Fruit fly (Drosophila melanogaster): Measurements from ENCODE around the gene slou.

Gene slou

dm6 chr3R:21520756-21521155 lies 36.2 kb downstream of the slou start, which contains the start of gene sp3 (continued):
- peak; percentile 28 for TF ChIP-seq D (optimal IDR thresholded peaks at IDR 0.05)
- TF ChIP-seq D (GFP tag; optimal IDR thresholded peaks at IDR 0.05), result no peak
- peak; percentile 79 for TF ChIP-seq MESR4 (GFP tag; optimal IDR thresholded peaks at IDR 0.05)
- no peak for TF ChIP-seq nom (GFP tag; optimal IDR thresholded peaks at IDR 0.05)
- TF ChIP-seq inv (GFP tag; IDR thresholded peaks at IDR 0.05; ENCODE audit: partially characterized antibody), result peak; percentile 47; the same call in 1 of the 2 replicates
- TF ChIP-seq CG16813 (GFP tag; IDR thresholded peaks at IDR 0.05; ENCODE audit: partially characterized antibody), result peak; percentile 74
- TF ChIP-seq fd102C (GFP tag; optimal IDR thresholded peaks at IDR 0.05), result no peak
- TF ChIP-seq CG15514 (GFP tag; optimal IDR thresholded peaks at IDR 0.05), result peak; percentile 9
- TF ChIP-seq ftz-f1 (GFP tag; optimal IDR thresholded peaks at IDR 0.05), result peak; percentile 51
- TF ChIP-seq CG34224 (GFP tag; IDR thresholded peaks at IDR 0.05; ENCODE audit: partially characterized antibody), result peak; percentile 82; the same call in 2 of the 3 replicates
- TF ChIP-seq Myb (GFP tag; optimal IDR thresholded peaks at IDR 0.05), result no peak
- no peak for TF ChIP-seq ci (GFP tag; IDR thresholded peaks at IDR 0.05)
- no peak for TF ChIP-seq nerfin-1 (tag; optimal IDR thresholded peaks at IDR 0.05)
- peak; percentile 70 for TF ChIP-seq pzg (GFP tag; optimal IDR thresholded peaks at IDR 0.05)
- TF ChIP-seq Hsf (GFP tag; optimal IDR thresholded peaks at IDR 0.05), result no peak
- no peak for TF ChIP-seq CG7357 (GFP tag; IDR thresholded peaks at IDR 0.05)
- TF ChIP-seq CG6791 (GFP tag; IDR thresholded peaks at IDR 0.05; ENCODE audit: partially characterized antibody), result peak; percentile 73
- TF ChIP-seq Sry-δ (GFP tag; optimal IDR thresholded peaks at IDR 0.05), result no peak
- peak; percentile 39 for TF ChIP-seq CG15479 (GFP tag; optimal IDR thresholded peaks at IDR 0.05)
- no peak for TF ChIP-seq sd (tag; optimal IDR thresholded peaks at IDR 0.05)

dm6 chr3R:21520183-21520582 lies 36.8 kb downstream of the slou start:
- peak; percentile 98 for TF ChIP-seq nau (GFP tag; optimal IDR thresholded peaks at IDR 0.05)
- peak; percentile 94 for TF ChIP-seq danr (GFP tag; IDR thresholded peaks at IDR 0.05)
- peak; percentile 97 for TF ChIP-seq CG3838 (GFP tag; optimal IDR thresholded peaks at IDR 0.05)
- peak; percentile 98 for TF ChIP-seq zen (tag; optimal IDR thresholded peaks at IDR 0.05)
- peak; percentile 95 for TF ChIP-seq CG17802 (tag; optimal IDR thresholded peaks at IDR 0.05)
- TF ChIP-seq Hmr (GFP tag; optimal IDR thresholded peaks at IDR 0.05), result peak; percentile 99
- peak; percentile 100 for TF ChIP-seq CG9817 (tag; optimal IDR thresholded peaks at IDR 0.05)
- TF ChIP-seq tgo (GFP tag; IDR thresholded peaks at IDR 0.05), result peak; percentile 98
- TF ChIP-seq bsh (GFP tag; optimal IDR thresholded peaks at IDR 0.05), result peak in 1 of 2 experiments; percentile 98
- peak; percentile 87 for TF ChIP-seq pfk (GFP tag; optimal IDR thresholded peaks at IDR 0.05)
- TF ChIP-seq Pdp1 (GFP tag; optimal IDR thresholded peaks at IDR 0.05), result peak; percentile 96 to 97
- TF ChIP-seq klu (GFP tag; IDR thresholded peaks at IDR 0.05), result peak; percentile 95
- TF ChIP-seq Mad (GFP tag; optimal IDR thresholded peaks at IDR 0.05), result peak; percentile 98
- peak; percentile 98 for TF ChIP-seq CG3847 (GFP tag; IDR thresholded peaks at IDR 0.05)
- TF ChIP-seq CG10565 (GFP tag; optimal IDR thresholded peaks at IDR 0.05), result peak; percentile 94
- peak; percentile 99 for TF ChIP-seq chif (GFP tag; optimal IDR thresholded peaks at IDR 0.05)
- peak; percentile 96 for TF ChIP-seq wek (GFP tag; optimal IDR thresholded peaks at IDR 0.05)
- TF ChIP-seq CG7357 (GFP tag; IDR thresholded peaks at IDR 0.05), result peak; percentile 90
- TF ChIP-seq Poxn (GFP tag; IDR thresholded peaks at IDR 0.05), result peak; percentile 93
- no peak for TF ChIP-seq CG34224 (GFP tag; IDR thresholded peaks at IDR 0.05; ENCODE audit: partially characterized antibody)
- no peak for TF ChIP-seq CG7963 (GFP tag; IDR thresholded peaks at IDR 0.05; ENCODE audit: partially characterized antibody)
- TF ChIP-seq kah (GFP tag; optimal IDR thresholded peaks at IDR 0.05), result peak; percentile 91
- TF ChIP-seq run (tag; optimal IDR thresholded peaks at IDR 0.05), result peak; percentile 80
- TF ChIP-seq trem (tag; optimal IDR thresholded peaks at IDR 0.05), result peak; percentile 89
- TF ChIP-seq Myb (GFP tag; optimal IDR thresholded peaks at IDR 0.05), result peak; percentile 87
- peak; percentile 98 for TF ChIP-seq dati (GFP tag; IDR thresholded peaks at IDR 0.05)
- TF ChIP-seq Trl (optimal IDR thresholded peaks at IDR 0.05), result no peak
- TF ChIP-seq Trl (GFP tag; optimal IDR thresholded peaks at IDR 0.05), result peak; percentile 99
- peak; percentile 98 for TF ChIP-seq unpg (GFP tag; optimal IDR thresholded peaks at IDR 0.05)
- peak; percentile 97 for TF ChIP-seq fu2 (GFP tag; optimal IDR thresholded peaks at IDR 0.05)
- peak; percentile 99 for TF ChIP-seq trh (GFP tag; optimal IDR thresholded peaks at IDR 0.05)
- peak; percentile 97 for TF ChIP-seq CG1529 (GFP tag; optimal IDR thresholded peaks at IDR 0.05)

Data from whole organism, embryonic.